Worm (Caenorhabditis elegans) whole organism, L2 larva: Measurements from ENCODE around the gene skpo-1.

ENCODE experiments used
- aly-2 ChIP-seq: fragments of 150-350 bp; optimal IDR thresholded peaks from 2 replicates; lab custom pipeline; 2014; ENCODE audit warnings: missing biosample characterization, missing genetic modification characterization
- ama-1 ChIP-seq: fragments of 150-350 bp; optimal IDR thresholded peaks from 2 replicates; lab custom pipeline; 2018; ENCODE audit warnings: inconsistent platforms
- ceh-16 ChIP-seq: fragments of 150-350 bp; optimal IDR thresholded peaks from 2 replicates; lab custom pipeline; 2014; ENCODE audit warnings: missing biosample characterization, missing genetic modification characterization
- elt-1 ChIP-seq: fragments of 150-350 bp; optimal IDR thresholded peaks from 2 replicates; lab custom pipeline; 2014; ENCODE audit warnings: missing biosample characterization, missing genetic modification characterization
- fos-1 ChIP-seq: fragments of 150-350 bp; optimal IDR thresholded peaks from 2 replicates; lab custom pipeline; 2014; ENCODE audit warnings: missing biosample characterization, missing genetic modification characterization
- lin-11 ChIP-seq: fragments of 150-350 bp; sonication (generic microtip); optimal IDR thresholded peaks from 2 replicates; lab custom pipeline; 2014; ENCODE audit warnings: missing biosample characterization, missing genetic modification characterization, inconsistent platforms, mixed read lengths
- nhr-11 ChIP-seq: fragments of 150-350 bp; optimal IDR thresholded peaks from 2 replicates; lab custom pipeline; 2014; ENCODE audit warnings: missing biosample characterization, missing genetic modification characterization
- nhr-237 ChIP-seq: fragments of 150-350 bp; optimal IDR thresholded peaks from 2 replicates; lab custom pipeline; 2014; ENCODE audit warnings: missing biosample characterization, missing genetic modification characterization
- sem-4 ChIP-seq: fragments of 150-350 bp; optimal IDR thresholded peaks from 2 replicates; lab custom pipeline; 2014; ENCODE audit warnings: missing biosample characterization, missing genetic modification reagents, missing genetic modification characterization
- skn-1 ChIP-seq: sonication (generic microtip); optimal IDR thresholded peaks from 2 replicates; lab custom pipeline; 2017; ENCODE audit warnings: missing biosample characterization, missing genetic modification characterization
- sma-9 ChIP-seq, 2 experiments: fragments of 150-350 bp in 1 of 2; sonication (generic microtip) in 1 of 2; optimal IDR thresholded peaks; 2 replicates each; lab custom pipeline; 2014 to 2016; ENCODE audit warnings: missing genetic modification characterization in 2 of 2, mild to moderate bottlenecking in 1 of 2, missing biosample characterization in 1 of 2, missing compliant biosample characterization in 1 of 2, missing genetic modification reagents in 1 of 2, moderate library complexity in 1 of 2
- snpc-4 ChIP-seq: fragments of 150-350 bp; optimal IDR thresholded peaks from 2 replicates; lab custom pipeline; 2014; ENCODE audit warnings: missing biosample characterization, missing genetic modification characterization
- ztf-4 ChIP-seq: fragments of 150-350 bp; optimal IDR thresholded peaks from 2 replicates; lab custom pipeline; 2014; ENCODE audit warnings: missing biosample characterization, missing genetic modification characterization

ce11 chrII:8360453-8360852 lies 44.2 kb downstream of the skpo-1 start, which contains the start of gene M195.2:
- TF ChIP-seq sma-9 (GFP tag; optimal IDR thresholded peaks at IDR 0.05; lab: Kevin White, UChicago) = no peak
- no peak for TF ChIP-seq sma-9 (tag; optimal IDR thresholded peaks at IDR 0.05; lab: Kevin White, UChicago)
- no peak for TF ChIP-seq skn-1 (tag; lab: Kevin White, UChicago)
- TF ChIP-seq ztf-4 (tag; lab: Kevin White, UChicago) = no peak
- no peak for TF ChIP-seq snpc-4 (tag; lab: Kevin White, UChicago)
- TF ChIP-seq sem-4 (tag; lab: Kevin White, UChicago) = no peak
- no peak for TF ChIP-seq ceh-16
- no peak for TF ChIP-seq elt-1 (tag; lab: Kevin White, UChicago)
- no peak for TF ChIP-seq nhr-11 (tag; lab: Kevin White, UChicago)
- no peak for TF ChIP-seq fos-1 (tag; lab: Kevin White, UChicago)
- no peak for TF ChIP-seq nhr-237 (tag; lab: Kevin White, UChicago)
- TF ChIP-seq lin-11 (tag; lab: Kevin White, UChicago) = no peak
- no peak for TF ChIP-seq ama-1 (lab: Kevin White, UChicago)
- no peak for TF ChIP-seq aly-2
